Worm (Caenorhabditis elegans): ENCODE data around the gene pph-1.

DNA sequence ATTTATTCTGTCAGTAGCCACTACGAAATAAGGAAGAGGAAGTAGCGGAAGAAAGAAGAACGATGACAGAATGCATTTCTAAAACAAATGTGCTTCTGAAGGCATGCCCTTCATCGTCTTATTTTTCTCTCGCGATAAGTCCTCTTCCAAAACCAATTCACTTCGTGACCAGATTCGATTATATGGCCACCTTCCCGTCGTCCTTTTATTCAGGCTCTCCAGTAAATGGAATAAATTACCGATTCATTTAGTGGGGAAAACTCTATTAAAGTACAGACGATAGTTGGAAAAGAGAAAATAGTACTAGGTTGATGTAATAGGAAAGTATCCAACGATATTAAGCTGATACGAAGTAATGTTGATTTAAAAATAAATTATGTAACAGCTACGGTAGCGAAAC, 19.0 kb downstream of the pph-1 start:
- peak; percentile 41 for TF ChIP-seq unc-55 (GFP tag; optimal IDR thresholded peaks at IDR 0.05)
- no peak for TF ChIP-seq unc-39 (tag; optimal IDR thresholded peaks at IDR 0.05)
- no peak for TF ChIP-seq lin-13 (GFP tag; optimal IDR thresholded peaks at IDR 0.05)
- no peak for TF ChIP-seq nhr-237 (tag; optimal IDR thresholded peaks at IDR 0.05)
